Fruit fly (Drosophila melanogaster) whole organism, prepupa: ENCODE data around the gene Cpr65Ay.

ENCODE experiments used
- Blimp-1 ChIP-seq: fragments of 200-800 bp; sonication (Bioruptor generic); optimal IDR thresholded peaks from 3 replicates; lab custom pipeline; 2017; ENCODE audit warnings: missing biosample characterization, missing genetic modification characterization, mild to moderate bottlenecking, moderate library complexity, missing genetic modification reagents
- CG15336 ChIP-seq: fragments of 200-800 bp; sonication (Bioruptor generic); IDR thresholded peaks from 2 replicates; pipeline ENCODE4 v1.3.6; 2022; ENCODE audit warnings: missing biosample characterization, missing genetic modification characterization
- CG16779 ChIP-seq: fragments of 200-800 bp; sonication (Bioruptor generic); optimal IDR thresholded peaks from 3 replicates; lab custom pipeline; 2017; ENCODE audit warnings: missing biosample characterization, mild to moderate bottlenecking, missing genetic modification characterization
- CG31627 ChIP-seq: fragments of 200-800 bp; sonication (Bioruptor generic); optimal IDR thresholded peaks from 3 replicates; lab custom pipeline; 2016; ENCODE audit warnings: missing biosample characterization, missing genetic modification characterization
- CG34406 ChIP-seq: fragments of 200-800 bp; sonication (Bioruptor generic); optimal IDR thresholded peaks from 3 replicates; lab custom pipeline; 2016; ENCODE audit warnings: missing biosample characterization, missing genetic modification characterization
- CG6854 ChIP-seq: fragments of 200-800 bp; sonication (Bioruptor generic); optimal IDR thresholded peaks from 2 replicates; lab custom pipeline; 2017; ENCODE audit warnings: missing biosample characterization, mild to moderate bottlenecking, missing genetic modification characterization
- CG8319 ChIP-seq: fragments of 200-800 bp; sonication (Bioruptor generic); optimal IDR thresholded peaks from 3 replicates; lab custom pipeline; 2016; ENCODE audit warnings: missing biosample characterization, missing genetic modification characterization
- Ets21C ChIP-seq: fragments of 200-800 bp; sonication (Bioruptor generic); optimal IDR thresholded peaks from 3 replicates; lab custom pipeline; 2016; ENCODE audit warnings: missing biosample characterization, missing genetic modification characterization
- eg ChIP-seq: fragments of 200-800 bp; sonication (Bioruptor generic); IDR thresholded peaks from 3 replicates; pipeline ENCODE4 v1.3.6; 2022; ENCODE audit warnings: missing biosample characterization, missing genetic modification characterization
- svp ChIP-seq: fragments of 200-800 bp; sonication (Bioruptor generic); peaks from one replicate; lab custom pipeline; 2016; ENCODE audit warnings: missing biosample characterization, missing genetic modification characterization

DNA sequence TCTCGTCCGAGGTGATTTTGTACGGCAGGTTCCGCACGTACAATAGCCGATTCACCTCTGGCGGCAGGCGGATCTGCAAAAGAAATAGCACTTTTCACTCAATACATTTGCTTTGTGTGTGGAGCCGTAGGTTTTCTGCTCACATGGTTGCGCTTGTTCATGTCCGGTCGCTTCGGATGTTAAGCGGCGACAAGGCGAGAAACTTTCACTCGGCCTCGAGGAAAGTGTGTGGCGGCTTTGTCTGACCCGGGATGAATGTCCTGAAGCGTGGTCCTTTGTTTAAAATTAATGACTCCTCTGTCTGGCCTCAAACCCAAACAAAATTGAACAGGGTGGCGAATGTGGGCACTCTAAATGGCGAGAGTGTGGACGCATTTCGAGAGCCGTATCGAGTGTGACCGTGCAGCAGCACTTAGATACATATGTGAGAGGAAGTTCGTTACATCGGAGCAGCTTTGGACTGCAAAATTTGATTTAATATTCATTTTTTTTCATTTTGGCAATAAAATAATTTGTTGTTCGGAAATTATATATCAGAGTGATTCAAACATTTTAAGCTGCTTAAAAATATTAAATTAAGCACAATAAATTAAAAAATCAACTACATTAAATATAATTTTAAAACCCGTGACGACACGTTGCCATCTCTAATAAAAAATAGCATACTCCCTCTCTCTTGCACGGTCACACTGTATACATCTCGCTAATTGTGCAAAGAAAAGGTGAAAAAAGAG lies 34.6 kb upstream of the Cpr65Ay start, which contains the start of the genes Sf3b6 and Tnpo:
- TF ChIP-seq CG16779 (tag; lab: Kevin White, UChicago) (no peak), Ets21C (GFP tag; lab: Kevin White, UChicago) (peak; percentile 82), CG8319 (peak; percentile 68), CG6854 (no peak), eg (GFP tag; lab: Robert Waterston, UW) (no peak), svp (no peak), CG34406 (GFP tag; lab: Kevin White, UChicago) (no peak), CG31627 (peak; percentile 90), CG15336 (GFP tag; lab: Robert Waterston, UW) (peak; percentile 59), Blimp-1 (GFP tag; lab: Kevin White, UChicago) (no peak)
